Worm (Caenorhabditis elegans): ENCODE data around the gene C54C6.4.

DNA sequence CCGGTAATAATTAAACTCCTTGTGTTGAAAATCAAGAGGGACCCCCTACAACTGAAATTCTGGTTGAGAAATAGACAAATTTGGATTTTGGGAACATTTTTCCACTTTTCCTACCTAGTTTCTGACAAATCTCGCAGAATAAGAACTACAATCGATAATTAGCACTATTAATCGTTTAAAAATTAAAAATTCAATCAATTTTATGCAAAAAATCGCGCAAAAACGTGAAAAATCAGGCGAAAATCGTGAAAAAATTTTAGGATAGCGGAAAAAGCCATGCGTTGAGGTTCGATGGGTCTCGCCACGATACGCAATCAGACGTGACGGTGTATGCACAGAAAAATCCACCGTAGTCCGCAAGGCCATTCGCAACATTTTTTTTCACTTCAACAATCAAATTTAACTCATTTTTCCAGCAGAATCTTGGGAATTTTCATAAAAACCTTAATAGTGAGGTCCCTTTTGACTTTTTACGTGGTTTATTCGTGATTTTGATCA is 48.3 kb upstream of the C54C6.4 start, which contains the start of gene lias-1:
- no peak for TF ChIP-seq dao-5 (tag; optimal IDR thresholded peaks at IDR 0.05)
- peak; percentile 19 for TF ChIP-seq him-1 (tag; optimal IDR thresholded peaks at IDR 0.05)
- peak; percentile 94 for TF ChIP-seq W03F9.2 (tag; optimal IDR thresholded peaks at IDR 0.05)
